Fruit fly (Drosophila melanogaster): ENCODE results near the gene cnc.

DNA sequence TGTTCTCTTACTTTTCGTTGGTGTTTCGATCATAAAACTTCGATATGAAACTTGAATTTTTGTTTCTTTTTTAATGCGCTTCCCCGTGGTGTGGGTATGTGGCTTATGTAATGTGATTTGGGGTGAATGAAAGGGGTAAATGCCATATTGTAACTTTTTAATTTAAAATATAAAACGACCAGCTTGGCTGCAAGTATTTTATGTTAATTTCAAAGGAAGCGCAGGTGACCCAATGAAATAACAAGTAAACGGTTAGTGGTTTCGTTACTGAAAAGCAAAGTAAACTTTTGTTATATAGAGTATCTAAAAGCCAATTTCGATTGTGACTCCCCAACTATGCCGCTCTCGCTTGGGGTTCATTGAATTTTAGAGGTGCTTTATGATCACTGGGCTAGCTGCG lies 81.9 kb downstream of the cnc start:
- TF ChIP-seq CG8478 (optimal IDR thresholded peaks at IDR 0.05), result no peak
- no peak for TF ChIP-seq CTCF (optimal IDR thresholded peaks at IDR 0.05)
